Worm (Caenorhabditis elegans): ENCODE results near the gene ras-1.

The ras-1 gene

DNA sequence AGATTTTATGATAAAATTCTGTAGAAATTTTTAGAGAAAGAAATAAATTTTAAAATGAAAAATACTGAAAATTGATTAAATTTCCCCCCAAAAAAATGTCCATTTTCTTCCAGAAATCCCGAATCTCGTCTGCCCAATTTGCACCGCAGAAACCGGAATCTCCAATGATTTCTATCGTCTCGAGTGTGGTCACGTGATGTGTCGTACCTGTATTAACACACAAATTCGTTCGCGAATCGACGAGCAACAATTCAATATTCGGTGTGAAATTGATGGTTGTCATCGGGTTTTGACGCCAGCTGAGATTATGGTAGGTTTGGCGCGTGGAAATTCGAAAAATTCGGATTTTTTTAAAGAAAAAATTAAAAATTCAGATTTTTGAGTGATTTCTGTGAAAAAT is 55.5 kb downstream of the ras-1 start:
- no peak for TF ChIP-seq aly-2 (tag; optimal IDR thresholded peaks at IDR 0.05)
- no peak for TF ChIP-seq mdl-1 (tag; optimal IDR thresholded peaks at IDR 0.05)
- TF ChIP-seq dmd-6 (GFP tag; IDR thresholded peaks at IDR 0.05), result no peak
- TF ChIP-seq sdz-12 (GFP tag; optimal IDR thresholded peaks at IDR 0.05), result no peak
- no peak for TF ChIP-seq nhr-77 (tag; optimal IDR thresholded peaks at IDR 0.05)
- TF ChIP-seq Y48G9A.11 (GFP tag; IDR thresholded peaks at IDR 0.05), result no peak
- TF ChIP-seq F44E2.7 (GFP tag; IDR thresholded peaks at IDR 0.05), result no peak
- no peak for TF ChIP-seq ztf-7 (tag; optimal IDR thresholded peaks at IDR 0.05)
- no peak for TF ChIP-seq ZK337.2 (GFP tag; IDR thresholded peaks at IDR 0.05)
- TF ChIP-seq snpc-1.2 (GFP tag; IDR thresholded peaks at IDR 0.05), result no peak
- no peak for TF ChIP-seq mes-2 (tag; optimal IDR thresholded peaks at IDR 0.05; ENCODE audit: poor library complexity, severe bottlenecking)
- TF ChIP-seq hif-1 (tag; optimal IDR thresholded peaks at IDR 0.05), result no peak
- TF ChIP-seq unc-39 (tag; optimal IDR thresholded peaks at IDR 0.05), result no peak
- no peak for TF ChIP-seq daf-12 (tag; optimal IDR thresholded peaks at IDR 0.05)
- TF ChIP-seq F49E8.2 (tag; optimal IDR thresholded peaks at IDR 0.05; ENCODE audit: borderline replicate concordance), result no peak
- TF ChIP-seq madf-5 (GFP tag; IDR thresholded peaks at IDR 0.05), result no peak

Measured in whole organism, L4 larva.